Worm (Caenorhabditis elegans) whole organism, L3 larva: ENCODE results near the gene alg-3.

Source experiments
- aly-2 ChIP-seq: fragments of 150-350 bp; optimal IDR thresholded peaks from 2 replicates; lab custom pipeline; 2014; ENCODE audit warnings: missing biosample characterization, missing genetic modification characterization
- ama-1 ChIP-seq: fragments of 150-350 bp; optimal IDR thresholded peaks from 2 replicates; lab custom pipeline; 2018
- ceh-16 ChIP-seq: sonication (generic microtip); optimal IDR thresholded peaks from 2 replicates; lab custom pipeline; 2017; ENCODE audit warnings: missing biosample characterization, missing genetic modification characterization
- mdl-1 ChIP-seq: fragments of 150-350 bp; optimal IDR thresholded peaks from 2 replicates; lab custom pipeline; 2014; ENCODE audit warnings: missing biosample characterization, missing genetic modification characterization
- nfya-1 ChIP-seq: sonication (generic microtip); optimal IDR thresholded peaks from 2 replicates; lab custom pipeline; 2017; ENCODE audit warnings: missing genetic modification characterization, mild to moderate bottlenecking, missing compliant biosample characterization, antibody characterized with exemption, moderate library complexity; ENCODE audit not compliant: insufficient read depth
- pha-4 ChIP-seq: fragments of 150-350 bp; optimal IDR thresholded peaks from 2 replicates; lab custom pipeline; 2014; ENCODE audit warnings: missing biosample characterization, missing genetic modification reagents, missing genetic modification characterization
- skn-1 ChIP-seq: fragments of 150-350 bp; optimal IDR thresholded peaks from 2 replicates; lab custom pipeline; 2014; ENCODE audit warnings: missing biosample characterization, missing genetic modification characterization
- unc-62 ChIP-seq: fragments of 150-350 bp; sonication (generic microtip); optimal IDR thresholded peaks from 4 replicates; lab custom pipeline; 2014; ENCODE audit warnings: missing biosample characterization, missing genetic modification reagents, missing genetic modification characterization

ce11 chrIV:11703685-11704296 lies at the start of gene alg-3, which contains the start of gene T22B3.3:
- TF ChIP-seq pha-4 (tag; lab: Kevin White, UChicago) (no peak), skn-1 (tag; lab: Kevin White, UChicago) (no peak), unc-62 (GFP tag; lab: Kevin White, UChicago) (no peak), ceh-16 (tag; lab: Kevin White, UChicago) (no peak), mdl-1 (no peak), ama-1 (lab: Kevin White, UChicago) (no peak), nfya-1 (tag; lab: Kevin White, UChicago) (no peak), aly-2 (tag; lab: Kevin White, UChicago) (no peak)
